Worm (Caenorhabditis elegans): ENCODE data around the gene Y94H6A.5.

Gene Y94H6A.5

ce11 chrIV:2665388-2665978 lies 38.3 kb downstream of the Y94H6A.5 start (continued):
- TF ChIP-seq ekl-4 (GFP tag; IDR thresholded peaks at IDR 0.05) (0 out of 2 replicates have a peak, but pooled peaks have one; percentile 16), ztf-3 (GFP tag; optimal IDR thresholded peaks at IDR 0.05) (no peak), chd-7 (tag; optimal IDR thresholded peaks at IDR 0.05) (peak; percentile 44), athp-1 (tag; optimal IDR thresholded peaks at IDR 0.05) (peak; percentile 43), ceh-40 (GFP tag; IDR thresholded peaks at IDR 0.05) (0 out of 2 replicates have a peak, but pooled peaks have one; percentile 46), mxl-1 (tag; optimal IDR thresholded peaks at IDR 0.05) (peak; percentile 21), ztf-18 (tag; optimal IDR thresholded peaks at IDR 0.05) (peak; percentile 31), lin-26 (GFP tag; IDR thresholded peaks at IDR 0.05) (peak; percentile 84), let-526 (GFP tag; IDR thresholded peaks at IDR 0.05) (0 out of 2 replicates have a peak, but pooled peaks have one; percentile 55), ztf-28 (GFP tag; IDR thresholded peaks at IDR 0.05) (no peak), hmg-1.2 (GFP tag; IDR thresholded peaks at IDR 0.05) (peak; percentile 59), lsl-1 (GFP tag; optimal IDR thresholded peaks at IDR 0.05) (peak; percentile 16), zim-3 (tag; optimal IDR thresholded peaks at IDR 0.05) (peak; percentile 22), ztf-22 (GFP tag; optimal IDR thresholded peaks at IDR 0.05) (no peak), ztf-25 (GFP tag; IDR thresholded peaks at IDR 0.05) (no peak), snpc-1.3 (tag; optimal IDR thresholded peaks at IDR 0.05; ENCODE audit: insufficient read depth) (peak; percentile 44), nhr-179 (tag; optimal IDR thresholded peaks at IDR 0.05) (no peak), tbx-9 (tag; optimal IDR thresholded peaks at IDR 0.05; ENCODE audit: borderline replicate concordance) (no peak), attf-5 (GFP tag; optimal IDR thresholded peaks at IDR 0.05) (no peak), him-1 (tag; optimal IDR thresholded peaks at IDR 0.05) (no peak), madf-6 (GFP tag; IDR thresholded peaks at IDR 0.05) (peak; percentile 33; the same call in 1 of the 2 replicates), lsy-27 (tag; optimal IDR thresholded peaks at IDR 0.05; ENCODE audit: borderline replicate concordance, insufficient read depth) (no peak), nfya-2 (GFP tag; IDR thresholded peaks at IDR 0.05) (no peak), hlh-12 (tag; optimal IDR thresholded peaks at IDR 0.05) (no peak)

DNA sequence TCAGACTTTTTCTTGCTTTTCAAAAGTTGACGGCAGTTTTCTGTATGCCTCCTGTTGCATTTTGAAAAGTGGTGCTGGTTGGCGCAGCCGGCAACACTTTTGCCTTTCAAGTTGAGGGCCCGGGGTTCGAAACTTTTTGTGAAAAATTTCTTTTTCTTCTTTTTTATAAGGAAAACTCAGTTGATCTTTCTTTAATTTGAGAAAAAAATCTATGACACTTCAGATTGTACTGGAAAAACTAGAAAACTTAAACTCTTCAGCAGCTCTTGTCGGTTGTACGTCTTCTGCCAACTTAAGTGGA lies 38.9 kb downstream of the Y94H6A.5 start:
- TF ChIP-seq ztf-26 (tag; optimal IDR thresholded peaks at IDR 0.05): peak; percentile 25
- TF ChIP-seq T07F8.4 (tag; optimal IDR thresholded peaks at IDR 0.05): peak; percentile 24
- no peak for TF ChIP-seq nhr-80 (tag; optimal IDR thresholded peaks at IDR 0.05)
- peak; percentile 48; the same call in 1 of the 2 replicates for TF ChIP-seq pbrm-1 (GFP tag; IDR thresholded peaks at IDR 0.05)
- no peak for TF ChIP-seq B0019.2 (GFP tag; conservative IDR thresholded peaks at IDR 0.05)
- peak; percentile 16 for TF ChIP-seq zim-3 (tag; optimal IDR thresholded peaks at IDR 0.05)
- TF ChIP-seq F52B5.7 (tag; optimal IDR thresholded peaks at IDR 0.05): peak; percentile 71
- TF ChIP-seq Y56A3A.18 (GFP tag; IDR thresholded peaks at IDR 0.05): 0 out of 2 replicates have a peak, but pooled peaks have one; percentile 8
- TF ChIP-seq hrde-1 (tag; optimal IDR thresholded peaks at IDR 0.05; ENCODE audit: borderline replicate concordance): peak; percentile 24
- TF ChIP-seq ama-1 (optimal IDR thresholded peaks at IDR 0.05): no peak
- TF ChIP-seq ama-1 (GFP tag; optimal IDR thresholded peaks at IDR 0.05): peak; percentile 3 to 91
- no peak for TF ChIP-seq mes-4 (tag; optimal IDR thresholded peaks at IDR 0.05)
- no peak for TF ChIP-seq tbx-9 (tag; optimal IDR thresholded peaks at IDR 0.05; ENCODE audit: borderline replicate concordance)
- TF ChIP-seq ekl-4 (GFP tag; IDR thresholded peaks at IDR 0.05): no peak
- TF ChIP-seq nhr-27 (tag; optimal IDR thresholded peaks at IDR 0.05): no peak
- peak; percentile 25 for TF ChIP-seq dpff-1 (tag; optimal IDR thresholded peaks at IDR 0.05)
- no peak for TF ChIP-seq ccch-3 (GFP tag; optimal IDR thresholded peaks at IDR 0.05)
- TF ChIP-seq attf-5 (GFP tag; optimal IDR thresholded peaks at IDR 0.05): peak; percentile 46
- no peak for TF ChIP-seq Y53F4B.3 (GFP tag; IDR thresholded peaks at IDR 0.05)
- peak; percentile 30; the same call in 1 of the 2 replicates for TF ChIP-seq D2030.7 (GFP tag; IDR thresholded peaks at IDR 0.05)
- no peak for TF ChIP-seq F57A8.1 (GFP tag; optimal IDR thresholded peaks at IDR 0.05)
- peak; percentile 30 to 79 for TF ChIP-seq rec-8 (tag; optimal IDR thresholded peaks at IDR 0.05)
- TF ChIP-seq dox-1 (GFP tag; IDR thresholded peaks at IDR 0.05): peak; percentile 38; the same call in 1 of the 2 replicates
- no peak for TF ChIP-seq ZK185.1 (tag; optimal IDR thresholded peaks at IDR 0.05; ENCODE audit: poor library complexity, severe bottlenecking)
- TF ChIP-seq K12H6.12 (tag; optimal IDR thresholded peaks at IDR 0.05): no peak
- TF ChIP-seq rpc-1 (optimal IDR thresholded peaks at IDR 0.05): peak; percentile 73
- peak; percentile 85 for TF ChIP-seq rpc-1 (tag; optimal IDR thresholded peaks at IDR 0.05)
- no peak for TF ChIP-seq gei-17 (GFP tag; optimal IDR thresholded peaks at IDR 0.05)

All from whole organism, young adult.